Worm (Caenorhabditis elegans) whole organism, young adult: Measurements from ENCODE around the gene K08F11.1.

Source experiments
- B0035.1 ChIP-seq: sonication (generic microtip); optimal IDR thresholded peaks from 2 replicates; lab custom pipeline; 2016; ENCODE audit warnings: missing genetic modification characterization, mild to moderate bottlenecking, missing compliant biosample characterization, missing genotype, missing genetic modification reagents
- D2030.7 ChIP-seq: fragments of 200-800 bp; sonication (Bioruptor generic); IDR thresholded peaks from 2 replicates; pipeline ENCODE4 v1.3.6; 2022; ENCODE audit warnings: missing genetic modification reagents, missing genetic modification characterization, missing compliant biosample characterization
- ama-1 ChIP-seq, 3 experiments: fragments of 150-350 bp in 1 of 3; sonication (generic microtip) in 2 of 3; optimal IDR thresholded peaks; 2 replicates each; lab custom pipeline; 2014 to 2018; ENCODE audit warnings: missing biosample characterization in 2 of 3, missing genetic modification characterization in 2 of 3, missing genetic modification reagents in 2 of 3
- aptf-3 ChIP-seq: fragments of 200-800 bp; sonication (Bioruptor generic); IDR thresholded peaks from 2 replicates; pipeline ENCODE4 v1.3.6; 2022; ENCODE audit warnings: missing genetic modification characterization, missing compliant biosample characterization
- ceh-58 ChIP-seq: fragments of 200-800 bp; sonication (Bioruptor generic); IDR thresholded peaks from 2 replicates; pipeline ENCODE4 v1.3.6; 2022; ENCODE audit warnings: missing genetic modification characterization, missing compliant biosample characterization
- dpl-1 ChIP-seq: fragments of 150-350 bp; optimal IDR thresholded peaks from 2 replicates; lab custom pipeline; 2014; ENCODE audit warnings: missing biosample characterization, missing genetic modification reagents, missing genetic modification characterization
- egrh-3 ChIP-seq: fragments of 200-800 bp; sonication (Bioruptor generic); IDR thresholded peaks from 2 replicates; pipeline ENCODE4 v1.3.6; 2022; ENCODE audit warnings: missing genetic modification reagents, missing genetic modification characterization, missing compliant biosample characterization
- fkh-3 ChIP-seq: sonication (generic microtip); optimal IDR thresholded peaks from 2 replicates; lab custom pipeline; 2016; ENCODE audit warnings: mild to moderate bottlenecking, missing genetic modification characterization, missing compliant biosample characterization
- lin-54 ChIP-seq: fragments of 200-800 bp; sonication (Bioruptor generic); optimal IDR thresholded peaks from 2 replicates; lab custom pipeline; 2018; ENCODE audit warnings: mild to moderate bottlenecking, missing genetic modification characterization, missing compliant biosample characterization
- nhr-120 ChIP-seq: fragments of 200-800 bp; sonication (Bioruptor generic); IDR thresholded peaks from 2 replicates; pipeline ENCODE4 v1.3.6; 2022; ENCODE audit warnings: missing genetic modification characterization, missing compliant biosample characterization
- nhr-90 ChIP-seq: sonication (generic microtip); optimal IDR thresholded peaks from 2 replicates; lab custom pipeline; 2016; ENCODE audit warnings: missing genotype, mild to moderate bottlenecking, missing genetic modification characterization, missing compliant biosample characterization
- sdz-38 ChIP-seq: sonication (generic microtip); optimal IDR thresholded peaks from 2 replicates; lab custom pipeline; 2016; ENCODE audit warnings: missing genotype, missing genetic modification characterization, missing compliant biosample characterization
- snpc-1.1 ChIP-seq: sonication (generic microtip); optimal IDR thresholded peaks from 2 replicates; lab custom pipeline; 2017; ENCODE audit warnings: missing genetic modification characterization, mild to moderate bottlenecking, missing compliant biosample characterization, antibody characterized with exemption, moderate library complexity, missing genotype, missing genetic modification reagents; ENCODE audit not compliant: insufficient read depth
- unc-62 ChIP-seq: fragments of 150-350 bp; optimal IDR thresholded peaks from 2 replicates; lab custom pipeline; 2014; ENCODE audit warnings: missing biosample characterization, missing genetic modification reagents, missing genetic modification characterization

ce11 chrIV:4678718-4679117 is 45.9 kb upstream of the K08F11.1 start, which contains the start of gene kin-36:
- no peak for TF ChIP-seq fkh-3
- no peak for TF ChIP-seq ama-1 (optimal IDR thresholded peaks at IDR 0.05; lab: Kevin White, UChicago)
- no peak for TF ChIP-seq ama-1 (GFP tag; optimal IDR thresholded peaks at IDR 0.05; lab: Kevin White, UChicago)
- TF ChIP-seq dpl-1 (GFP tag; lab: Kevin White, UChicago) = no peak
- TF ChIP-seq sdz-38 (tag; lab: Kevin White, UChicago) = no peak
- TF ChIP-seq D2030.7 (GFP tag; lab: Robert Waterston, UW) = no peak
- no peak for TF ChIP-seq nhr-90 (tag; lab: Kevin White, UChicago)
- TF ChIP-seq nhr-120 (GFP tag; lab: Robert Waterston, UW) = no peak
- TF ChIP-seq ceh-58 (GFP tag; lab: Robert Waterston, UW) = no peak
- no peak for TF ChIP-seq unc-62 (GFP tag; lab: Kevin White, UChicago)
- no peak for TF ChIP-seq B0035.1 (tag; lab: Kevin White, UChicago)
- TF ChIP-seq aptf-3 = no peak
- TF ChIP-seq lin-54 (GFP tag; lab: Kevin White, UChicago) = no peak
- no peak for TF ChIP-seq snpc-1.1 (tag; lab: Kevin White, UChicago)
- TF ChIP-seq egrh-3 (GFP tag; lab: Robert Waterston, UW) = no peak
